Worm (Caenorhabditis elegans): Measurements from ENCODE around the gene ecps-1.

ce11 chrIII:10503753-10504152, 43.4 kb upstream of the ecps-1 start, which contains the start of gene rab-33:
- TF ChIP-seq pes-1 (GFP tag; IDR thresholded peaks at IDR 0.05) (no peak), ama-1 (optimal IDR thresholded peaks at IDR 0.05) (no peak), sea-1 (GFP tag; conservative IDR thresholded peaks at IDR 0.05) (no peak), flt-1 (GFP tag; IDR thresholded peaks at IDR 0.05) (no peak), tra-4 (tag; optimal IDR thresholded peaks at IDR 0.05) (no peak), ceh-13 (GFP tag; optimal IDR thresholded peaks at IDR 0.05) (no peak), scrt-1 (GFP tag; IDR thresholded peaks at IDR 0.05) (no peak), aly-1 (tag; optimal IDR thresholded peaks at IDR 0.05) (no peak), hmbx-1 (tag; optimal IDR thresholded peaks at IDR 0.05) (no peak), tbx-37 (GFP tag; conservative IDR thresholded peaks at IDR 0.05) (no peak), B0310.2 (tag; optimal IDR thresholded peaks at IDR 0.05) (no peak), hnd-1 (tag; optimal IDR thresholded peaks at IDR 0.05) (no peak)

All from whole organism, early embryonic.